Worm (Caenorhabditis elegans): ENCODE results near the gene ptr-24.

The ptr-24 gene

DNA sequence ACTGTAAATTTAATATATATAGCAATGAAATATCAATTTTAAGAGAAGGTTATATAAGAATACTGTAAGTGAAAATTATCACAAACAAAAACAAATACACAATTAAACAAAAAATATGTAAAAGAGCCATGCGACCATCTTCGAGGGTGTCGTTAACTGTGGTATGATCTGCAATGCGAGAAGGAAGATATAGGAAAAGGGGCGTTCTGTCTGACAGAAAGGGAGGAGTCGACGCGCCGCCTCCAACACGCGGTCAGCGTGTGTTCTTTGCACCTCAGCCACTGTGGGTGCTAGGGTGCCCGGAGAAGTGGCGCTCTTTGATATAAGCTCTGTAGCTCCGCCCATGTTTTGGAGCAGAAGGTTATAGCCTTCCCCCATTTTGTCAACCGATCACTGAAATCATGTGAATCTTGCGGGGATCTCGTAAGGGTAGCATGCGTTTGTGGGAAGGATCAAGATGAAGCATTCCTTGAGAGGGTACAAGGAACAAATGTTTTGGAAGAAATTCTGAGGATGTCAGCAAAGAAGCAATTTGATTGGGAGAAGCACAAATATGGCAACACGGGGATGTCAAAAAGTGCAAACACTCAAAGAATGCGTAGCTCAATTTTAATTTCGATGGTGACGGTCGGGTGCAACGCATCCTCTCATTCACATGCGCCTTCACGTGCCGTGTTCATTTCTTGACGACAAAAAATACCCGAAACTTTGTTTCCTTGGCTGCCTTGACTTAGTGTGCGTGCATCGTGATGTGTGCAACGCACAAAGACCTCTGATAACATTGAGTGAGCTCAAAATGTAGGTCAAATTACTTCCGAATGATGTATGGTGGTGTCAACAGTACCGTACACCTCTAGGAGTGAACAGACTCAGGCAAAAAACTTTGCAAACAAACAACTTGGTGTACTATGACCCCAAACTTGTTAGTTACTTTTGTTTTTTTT lies 13.2 kb downstream of the ptr-24 start, which contains the start of gene mxl-3 (continued):
- TF ChIP-seq zip-11 (GFP tag; IDR thresholded peaks at IDR 0.05) (no peak), nhr-76 (tag; optimal IDR thresholded peaks at IDR 0.05) (no peak), unc-130 (GFP tag; optimal IDR thresholded peaks at IDR 0.05) (no peak), Y105C5A.15 (GFP tag; IDR thresholded peaks at IDR 0.05) (no peak), daf-16 (GFP tag; optimal IDR thresholded peaks at IDR 0.05) (peak in 1 of 2 experiments; percentile 27), daf-16 (tag; optimal IDR thresholded peaks at IDR 0.05) (peak; percentile 88), ceh-20 (GFP tag; IDR thresholded peaks at IDR 0.05) (0 out of 2 replicates have a peak, but pooled peaks have one; percentile 29), F10B5.3 (tag; optimal IDR thresholded peaks at IDR 0.05) (peak; percentile 9), fos-1 (tag; optimal IDR thresholded peaks at IDR 0.05) (no peak), nhr-102 (tag; optimal IDR thresholded peaks at IDR 0.05) (no peak), set-16 (GFP tag; IDR thresholded peaks at IDR 0.05) (peak; percentile 66), ztf-11 (tag; optimal IDR thresholded peaks at IDR 0.05) (no peak), zfp-2 (tag; optimal IDR thresholded peaks at IDR 0.05) (no peak), dve-1 (tag; optimal IDR thresholded peaks at IDR 0.05; ENCODE audit: insufficient read depth) (peak; percentile 65), zip-2 (tag; optimal IDR thresholded peaks at IDR 0.05) (no peak), dpl-1 (GFP tag; optimal IDR thresholded peaks at IDR 0.05) (no peak), snpc-1.2 (GFP tag; IDR thresholded peaks at IDR 0.05) (no peak), mes-2 (tag; optimal IDR thresholded peaks at IDR 0.05; ENCODE audit: poor library complexity, severe bottlenecking) (peak; percentile 44), ztf-7 (tag; optimal IDR thresholded peaks at IDR 0.05) (no peak), lin-15B (tag; optimal IDR thresholded peaks at IDR 0.05) (no peak), php-3 (GFP tag; IDR thresholded peaks at IDR 0.05) (peak; percentile 78), cey-2 (tag; optimal IDR thresholded peaks at IDR 0.05; ENCODE audit: borderline replicate concordance, insufficient read depth) (no peak), nhr-11 (tag; optimal IDR thresholded peaks at IDR 0.05) (peak; percentile 71), lin-1 (GFP tag; IDR thresholded peaks at IDR 0.05) (0 out of 2 replicates have a peak, but pooled peaks have one; percentile 19), attf-4 (tag; optimal IDR thresholded peaks at IDR 0.05) (no peak), hmg-1.1 (GFP tag; IDR thresholded peaks at IDR 0.05) (peak; percentile 32; the same call in 1 of the 2 replicates), duxl-1 (tag; optimal IDR thresholded peaks at IDR 0.05; ENCODE audit: poor library complexity) (peak; percentile 33), dmd-6 (GFP tag; IDR thresholded peaks at IDR 0.05) (peak; percentile 91), zag-1 (tag; optimal IDR thresholded peaks at IDR 0.05) (no peak), nhr-42 (GFP tag; IDR thresholded peaks at IDR 0.05) (0 out of 2 replicates have a peak, but pooled peaks have one; percentile 31), lsy-2 (tag; optimal IDR thresholded peaks at IDR 0.05) (peak in 1 of 2 experiments; percentile 65), mxl-3 (GFP tag; optimal IDR thresholded peaks at IDR 0.05) (peak; percentile 97), skn-1 (tag; optimal IDR thresholded peaks at IDR 0.05) (no peak), nhr-77 (tag; optimal IDR thresholded peaks at IDR 0.05) (peak; percentile 42), mxl-2 (GFP tag; conservative IDR thresholded peaks at IDR 0.05) (peak; percentile 98), spr-1 (tag; optimal IDR thresholded peaks at IDR 0.05) (no peak), ceh-82 (tag; optimal IDR thresholded peaks at IDR 0.05) (no peak)

DNA sequence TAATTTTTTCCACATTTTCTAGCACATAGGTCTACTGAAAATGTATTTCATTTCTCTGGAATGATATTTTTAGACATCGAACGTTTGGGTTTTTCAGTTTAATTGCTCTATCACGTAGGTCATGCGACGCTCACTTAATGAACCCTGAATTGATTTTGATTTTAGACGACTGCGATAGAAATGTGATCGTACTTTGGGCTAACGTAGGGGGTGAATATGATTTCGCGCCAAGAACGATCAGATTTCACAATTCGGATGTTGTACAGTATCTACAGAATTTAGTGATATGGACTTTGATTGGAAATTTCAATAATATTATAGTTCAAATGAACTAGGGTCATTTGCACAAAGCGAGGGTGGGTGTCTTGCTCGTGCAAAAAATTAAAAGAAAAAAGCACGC lies 14.3 kb downstream of the ptr-24 start:
- TF ChIP-seq mdl-1 (tag; optimal IDR thresholded peaks at IDR 0.05) (no peak), nhr-10 (tag; optimal IDR thresholded peaks at IDR 0.05) (no peak), aly-2 (tag; optimal IDR thresholded peaks at IDR 0.05) (no peak), dmd-6 (GFP tag; IDR thresholded peaks at IDR 0.05) (peak; percentile 49), unc-130 (GFP tag; optimal IDR thresholded peaks at IDR 0.05) (no peak), snpc-1.2 (GFP tag; IDR thresholded peaks at IDR 0.05) (no peak), nhr-25 (tag; optimal IDR thresholded peaks at IDR 0.05; ENCODE audit: borderline replicate concordance, insufficient read depth) (no peak), dmd-9 (GFP tag; IDR thresholded peaks at IDR 0.05) (no peak), lin-29 (GFP tag; IDR thresholded peaks at IDR 0.05) (no peak), nhr-111 (GFP tag; optimal IDR thresholded peaks at IDR 0.05) (no peak), spr-1 (tag; optimal IDR thresholded peaks at IDR 0.05) (no peak), dve-1 (tag; optimal IDR thresholded peaks at IDR 0.05; ENCODE audit: insufficient read depth) (peak; percentile 24), madf-9 (GFP tag; conservative IDR thresholded peaks at IDR 0.05) (no peak), hlh-11 (tag; optimal IDR thresholded peaks at IDR 0.05) (peak; percentile 21), hlh-30 (tag; optimal IDR thresholded peaks at IDR 0.05; ENCODE audit: insufficient read depth) (peak; percentile 28), snpc-4 (tag; optimal IDR thresholded peaks at IDR 0.05) (no peak)
